Fruit fly (Drosophila melanogaster) Kc167 (cell line): Measurements from ENCODE around the gene CG6059.

ENCODE experiments used
- Myc ChIP-seq: fragments of >200 bp; optimal IDR thresholded peaks from 2 replicates; lab custom pipeline; 2017; ENCODE audit warnings: missing external identifiers
- Sin3A ChIP-seq: fragments of >200 bp; optimal IDR thresholded peaks from 2 replicates; lab custom pipeline; 2018; ENCODE audit warnings: missing external identifiers
- h ChIP-seq: fragments of >200 bp; optimal IDR thresholded peaks from 3 replicates; lab custom pipeline; 2018; ENCODE audit warnings: missing external identifiers
- insv ChIP-seq: fragments of >200 bp; optimal IDR thresholded peaks from 3 replicates; lab custom pipeline; 2018; ENCODE audit warnings: missing external identifiers
- psq ChIP-seq: fragments of >200 bp; optimal IDR thresholded peaks from 2 replicates; lab custom pipeline; 2017; ENCODE audit warnings: missing external identifiers
- ttk ChIP-seq: sonication (Bioruptor generic); optimal IDR thresholded peaks from 2 replicates; lab custom pipeline; 2017; ENCODE audit warnings: missing external identifiers

Gene CG6059

dm6 chr3R:27124588-27124987 is at the start of gene CG6059:
TSS of gene CG6059 (minus strand) at chr3R:27124688.
- TF ChIP-seq ttk (lab: Kevin White, UChicago): no peak
- TF ChIP-seq h (lab: Kevin White, UChicago): no peak
- no peak for TF ChIP-seq psq
- TF ChIP-seq Sin3A: no peak
- TF ChIP-seq Myc (lab: Kevin White, UChicago): no peak
- no peak for TF ChIP-seq insv (lab: Kevin White, UChicago)

dm6 chr3R:27171153-27171552 is 46.7 kb upstream of the CG6059 start:
- no peak for TF ChIP-seq insv (lab: Kevin White, UChicago)
- no peak for TF ChIP-seq ttk (lab: Kevin White, UChicago)
- TF ChIP-seq Myc (lab: Kevin White, UChicago): no peak
- no peak for TF ChIP-seq Sin3A
- no peak for TF ChIP-seq psq
- no peak for TF ChIP-seq h (lab: Kevin White, UChicago)

DNA sequence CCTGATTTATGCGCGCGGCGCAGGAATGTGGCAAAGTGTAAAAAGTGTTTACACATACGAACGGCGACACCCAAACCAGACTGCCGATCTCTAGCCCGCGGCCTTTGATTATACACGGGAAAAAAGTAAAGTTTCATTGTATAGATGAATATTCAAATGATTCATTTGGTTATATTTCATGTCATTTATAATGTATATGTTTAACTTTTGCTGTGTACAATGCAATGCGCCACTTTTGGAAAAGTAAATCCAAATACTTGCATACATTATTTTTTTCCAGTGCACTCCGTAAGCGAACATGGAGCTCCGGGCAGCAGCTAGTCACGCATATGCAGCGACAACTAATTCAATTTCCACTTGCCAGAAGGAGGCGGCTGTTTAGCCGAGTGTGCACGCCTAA is 42.9 kb upstream of the CG6059 start:
- TF ChIP-seq Sin3A (no peak), psq (no peak), Myc (lab: Kevin White, UChicago) (no peak), h (lab: Kevin White, UChicago) (no peak), ttk (lab: Kevin White, UChicago) (no peak), insv (lab: Kevin White, UChicago) (no peak)

dm6 chr3R:27165416-27165982 is 41.0 kb upstream of the CG6059 start, which contains the start of the genes CG34293 and spn-D:
TSS of gene CG34293 (minus strand) at chr3R:27165575.
TSS of gene spn-D (plus strand) at chr3R:27165716.
- TF ChIP-seq ttk (lab: Kevin White, UChicago) (no peak), Sin3A (no peak), h (lab: Kevin White, UChicago) (no peak)

dm6 chr3R:27162824-27163223 is 38.3 kb upstream of the CG6059 start, which contains the start of gene ppk31:
TSS of gene ppk31 (plus strand) at chr3R:27163124.
- TF ChIP-seq psq (no peak), insv (lab: Kevin White, UChicago) (no peak)

DNA sequence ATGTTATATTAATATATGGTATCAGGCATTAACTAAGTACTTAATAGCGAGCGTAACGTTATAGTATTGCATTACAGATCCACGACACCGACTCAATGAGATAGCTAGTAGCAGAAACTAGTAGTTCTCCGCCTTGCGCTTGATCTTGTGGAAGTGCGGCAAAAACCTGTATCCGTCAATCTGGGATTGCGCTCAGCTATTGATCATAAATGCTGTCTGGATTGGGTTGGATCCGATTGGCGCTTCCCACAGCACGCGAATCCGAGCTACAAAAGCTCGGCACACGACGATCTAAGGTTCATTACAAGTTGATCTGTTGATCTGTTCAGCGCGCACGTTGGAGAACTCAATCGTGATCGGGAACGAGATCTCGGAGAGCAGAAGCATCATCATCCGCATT is 36.4 kb upstream of the CG6059 start, which contains the start of gene CG5909:
Gene CG5909 (plus strand): TSS at position 301 of the 400 bp plus-strand sequence.
- TF ChIP-seq h (lab: Kevin White, UChicago) (no peak), Sin3A (no peak), ttk (lab: Kevin White, UChicago) (no peak), Myc (lab: Kevin White, UChicago) (no peak), insv (lab: Kevin White, UChicago) (no peak), psq (no peak)

DNA sequence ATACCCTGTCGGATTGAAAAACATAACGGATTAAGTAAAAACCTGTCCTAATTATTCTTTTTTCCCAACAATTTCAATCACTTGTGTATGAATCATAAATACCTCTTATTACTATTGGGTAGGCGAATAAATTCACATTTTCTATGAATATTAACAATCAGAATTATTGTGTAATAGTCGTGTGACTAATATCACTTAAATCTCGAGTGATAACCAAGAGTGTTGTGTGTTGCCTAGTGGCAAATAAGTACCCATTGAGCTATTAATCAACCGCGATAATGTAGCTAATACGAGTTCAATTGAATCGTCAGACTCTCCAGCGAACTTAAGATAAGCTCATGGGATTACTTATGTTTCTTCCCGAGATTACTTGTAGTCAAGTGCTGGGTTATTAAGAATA is 35.4 kb upstream of the CG6059 start:
- TF ChIP-seq Sin3A (no peak), Myc (lab: Kevin White, UChicago) (no peak), psq (no peak), h (lab: Kevin White, UChicago) (no peak), insv (lab: Kevin White, UChicago) (no peak), ttk (lab: Kevin White, UChicago) (no peak)

DNA sequence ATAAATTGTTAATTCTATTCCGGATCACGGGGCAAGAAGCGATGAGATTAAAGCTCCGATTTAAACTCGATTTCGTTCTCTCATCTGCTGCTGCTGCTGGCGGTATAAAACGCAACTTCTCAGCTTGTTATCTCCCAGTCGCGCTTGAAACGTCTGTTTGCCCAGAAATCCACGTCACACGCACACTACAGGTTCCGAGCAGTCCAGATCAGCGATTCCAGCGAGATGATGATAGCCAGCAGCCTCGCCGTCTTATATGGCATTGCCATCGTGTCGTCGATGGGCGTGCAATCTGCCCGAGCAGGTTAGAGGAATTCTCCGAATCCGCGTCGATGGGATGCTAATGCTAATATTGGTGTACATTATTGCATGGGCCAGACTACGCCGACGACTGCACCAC is 33.3 kb upstream of the CG6059 start, which contains the start of gene grass:
Gene grass (plus strand): TSS at position 135 of the 400 bp plus-strand sequence.
- TF ChIP-seq Sin3A (no peak), h (lab: Kevin White, UChicago) (no peak), Myc (lab: Kevin White, UChicago) (no peak), psq (no peak)

dm6 chr3R:27154001-27154400 is 29.5 kb upstream of the CG6059 start:
- TF ChIP-seq ttk (lab: Kevin White, UChicago) (no peak), psq (no peak), insv (lab: Kevin White, UChicago) (no peak), Sin3A (no peak), h (lab: Kevin White, UChicago) (no peak), Myc (lab: Kevin White, UChicago) (no peak)

dm6 chr3R:27153062-27153878 is 28.8 kb upstream of the CG6059 start:
- TF ChIP-seq psq (no peak), Myc (lab: Kevin White, UChicago) (no peak), Sin3A (no peak), h (lab: Kevin White, UChicago) (no peak), ttk (lab: Kevin White, UChicago) (no peak), insv (lab: Kevin White, UChicago) (no peak)

DNA sequence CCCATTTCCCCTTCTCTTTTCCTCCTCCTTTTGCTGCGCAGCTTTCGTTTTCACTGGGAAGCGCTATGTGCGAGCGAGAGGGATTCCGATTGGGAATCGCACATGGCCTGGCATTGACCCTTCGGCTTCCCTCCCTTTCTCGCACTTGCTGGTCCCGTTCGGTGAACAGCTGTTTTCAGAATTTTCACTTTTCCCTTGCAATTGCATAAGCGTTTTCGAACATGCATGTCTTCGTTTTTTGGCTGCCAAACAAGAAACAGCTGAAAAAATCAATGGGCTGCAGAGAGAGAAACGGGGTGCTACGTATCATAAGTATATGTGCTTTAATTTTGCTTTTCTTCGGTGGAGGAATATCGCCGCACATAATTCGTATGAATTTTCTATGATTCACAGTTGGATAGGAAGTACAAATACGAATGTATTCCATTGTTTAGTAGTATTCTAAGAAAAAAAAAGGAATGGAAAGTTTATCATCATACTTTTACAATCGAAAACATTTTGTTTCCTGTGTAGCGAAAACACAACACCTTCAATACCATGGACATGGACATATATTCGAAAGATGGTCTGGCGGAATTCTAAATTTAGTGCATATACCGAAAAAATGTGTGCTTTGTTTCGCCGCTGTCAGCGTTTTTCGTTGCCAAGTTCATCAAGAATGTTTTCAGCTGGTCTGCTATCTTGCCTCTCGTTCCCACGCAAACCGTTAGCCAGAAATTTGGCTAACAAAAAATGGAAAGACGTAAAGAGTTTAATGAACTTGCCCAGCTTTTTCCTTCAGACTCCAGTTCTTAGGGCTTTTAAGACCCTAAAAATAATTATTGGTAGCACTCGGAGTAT is 27.9 kb upstream of the CG6059 start:
- no peak for TF ChIP-seq h (lab: Kevin White, UChicago)
- no peak for TF ChIP-seq Myc (lab: Kevin White, UChicago)

DNA sequence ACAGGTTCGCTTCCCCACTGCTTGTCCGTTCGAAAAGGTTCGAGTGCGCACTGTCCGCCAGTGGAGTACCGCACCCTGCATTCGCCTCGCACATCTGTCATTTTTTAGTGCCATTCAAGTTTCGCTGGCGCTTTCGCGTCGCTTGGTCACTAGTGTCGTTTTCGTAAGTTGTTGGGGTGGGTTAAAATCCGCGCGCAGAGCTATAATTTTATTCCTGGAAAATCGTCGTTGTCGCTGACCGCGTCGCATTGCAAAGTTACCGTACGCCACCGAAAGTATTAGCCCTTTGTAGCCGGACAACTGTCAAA is 27.0 kb upstream of the CG6059 start, which contains the start of gene Men-b:
Gene Men-b (plus strand): TSS at position 147 of the 308 bp plus-strand sequence.
- no peak for TF ChIP-seq h (lab: Kevin White, UChicago)
- no peak for TF ChIP-seq Sin3A
- TF ChIP-seq insv (lab: Kevin White, UChicago): no peak
- TF ChIP-seq Myc (lab: Kevin White, UChicago): no peak
- TF ChIP-seq ttk (lab: Kevin White, UChicago): no peak
- TF ChIP-seq psq: no peak
